Fruit fly (Drosophila melanogaster): Measurements from ENCODE around the gene Rip11.

The Rip11 gene

DNA sequence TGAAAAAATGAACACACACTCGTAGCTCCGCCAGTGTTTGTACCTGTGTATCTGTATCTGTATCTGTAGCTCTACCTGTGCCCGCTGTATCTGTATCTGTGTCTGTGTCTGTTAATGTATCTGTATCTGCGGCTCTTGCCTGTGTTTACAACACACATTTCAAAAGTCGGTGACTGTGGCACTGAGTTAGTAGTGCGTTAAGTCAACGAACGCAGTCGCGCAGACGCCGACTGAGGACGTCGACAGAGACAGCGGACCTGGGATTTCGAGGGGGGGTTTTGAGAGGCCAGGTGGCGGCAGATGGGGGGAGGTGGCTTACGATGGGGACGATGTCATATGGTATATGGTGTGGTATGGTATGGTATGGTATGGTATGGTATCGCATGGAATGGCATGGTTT is 20.8 kb upstream of the Rip11 start:
- TF ChIP-seq CTCF (optimal IDR thresholded peaks at IDR 0.05), result no peak
- no peak for TF ChIP-seq CG8478 (optimal IDR thresholded peaks at IDR 0.05)

DNA sequence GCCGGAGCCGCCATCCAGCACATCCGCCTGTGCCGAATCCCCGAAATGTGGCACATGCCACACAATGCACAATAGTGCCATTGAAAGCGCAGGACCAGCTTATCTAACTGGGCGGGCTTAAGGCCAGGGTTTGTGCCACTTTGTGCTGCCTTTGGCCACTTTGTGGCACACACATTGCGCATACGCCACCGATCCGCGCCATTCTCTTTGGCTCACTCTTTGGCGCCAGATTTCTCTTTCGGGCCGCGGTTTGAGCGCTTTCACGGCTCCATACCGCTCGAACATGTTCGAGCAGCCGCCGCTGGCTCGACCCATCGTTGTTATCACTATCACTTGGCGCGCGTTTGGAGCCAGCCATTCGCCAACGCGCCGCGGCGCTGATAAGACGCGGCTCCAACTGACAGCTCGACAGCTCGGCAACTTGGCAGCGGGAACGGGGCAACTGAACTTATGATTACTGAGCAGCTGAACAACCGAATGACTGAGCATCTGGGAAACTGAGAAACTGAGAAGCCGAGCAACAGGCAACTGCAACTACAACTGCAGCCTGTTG is 18.3 kb upstream of the Rip11 start:
- TF ChIP-seq CTCF (optimal IDR thresholded peaks at IDR 0.05) (no peak), CG8478 (optimal IDR thresholded peaks at IDR 0.05) (no peak)

DNA sequence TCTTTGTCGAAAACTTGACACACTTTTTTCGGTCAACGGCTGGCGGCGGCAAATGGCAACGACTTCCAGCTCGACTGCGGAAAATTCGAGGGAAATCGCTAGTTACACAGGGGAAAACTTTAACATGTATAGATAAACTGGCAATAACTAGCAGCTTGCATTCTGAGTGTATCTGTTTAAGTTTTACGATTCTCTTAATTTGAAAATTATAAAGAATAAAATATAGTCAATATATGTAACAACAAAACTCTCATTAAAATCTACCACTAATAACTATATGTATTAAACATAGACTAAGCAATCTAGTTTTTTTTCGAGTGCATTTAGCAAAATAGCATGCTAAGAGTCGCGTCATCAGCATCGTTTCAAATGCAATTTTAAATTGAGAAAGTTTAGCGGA is 15.9 kb upstream of the Rip11 start:
- TF ChIP-seq CTCF (optimal IDR thresholded peaks at IDR 0.05), result no peak
- no peak for TF ChIP-seq CG8478 (optimal IDR thresholded peaks at IDR 0.05)

DNA sequence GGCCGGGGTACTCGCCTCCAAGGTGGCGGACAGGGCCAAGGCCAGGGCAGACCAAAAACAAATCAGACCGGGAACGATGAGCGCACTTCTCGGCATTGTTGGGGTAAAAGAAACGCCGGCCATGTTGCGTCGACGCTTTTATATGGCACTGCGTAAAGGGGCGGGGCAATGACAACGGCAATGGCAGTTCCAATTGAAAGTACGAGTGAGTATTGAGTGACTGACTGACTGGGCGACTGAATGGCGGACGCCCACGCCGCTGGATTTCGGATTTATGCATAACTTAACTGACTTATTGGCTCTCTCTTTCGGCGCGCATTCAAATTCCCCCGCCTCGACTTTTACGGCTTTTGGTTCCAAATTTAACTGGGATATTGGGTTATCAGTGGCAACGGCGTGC is 14.6 kb upstream of the Rip11 start, which contains the start of gene CG6696:
Gene CG6696, minus strand, starts transcription at position 101 of the 400 bp plus-strand sequence.
- no peak for TF ChIP-seq CG8478 (optimal IDR thresholded peaks at IDR 0.05)
- TF ChIP-seq CTCF (optimal IDR thresholded peaks at IDR 0.05), result no peak

DNA sequence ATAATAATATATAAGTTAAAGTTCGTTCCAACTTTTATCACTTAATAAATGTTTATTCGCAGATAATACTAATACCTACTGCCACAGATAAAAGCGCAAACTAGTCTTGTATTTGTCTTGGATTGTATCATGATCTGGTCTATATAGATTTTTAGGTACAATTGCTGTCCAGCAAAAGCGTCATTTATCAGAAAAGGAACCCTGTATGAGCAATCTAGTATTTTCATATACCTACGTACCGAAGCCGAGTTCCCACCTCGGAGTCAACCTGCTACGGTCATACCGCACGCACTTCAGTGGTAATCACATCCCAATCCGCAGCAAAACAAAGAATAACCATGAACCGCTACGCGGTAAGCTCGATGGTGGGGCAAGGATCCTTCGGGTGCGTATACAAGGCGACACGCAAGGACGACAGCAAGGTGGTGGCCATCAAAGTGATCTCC is 10.1 kb upstream of the Rip11 start, which contains the start of gene fu:
Gene fu, plus strand, starts transcription at position 254 of the 446 bp plus-strand sequence.
- TF ChIP-seq CTCF (optimal IDR thresholded peaks at IDR 0.05) (no peak), CG8478 (optimal IDR thresholded peaks at IDR 0.05) (no peak)

DNA sequence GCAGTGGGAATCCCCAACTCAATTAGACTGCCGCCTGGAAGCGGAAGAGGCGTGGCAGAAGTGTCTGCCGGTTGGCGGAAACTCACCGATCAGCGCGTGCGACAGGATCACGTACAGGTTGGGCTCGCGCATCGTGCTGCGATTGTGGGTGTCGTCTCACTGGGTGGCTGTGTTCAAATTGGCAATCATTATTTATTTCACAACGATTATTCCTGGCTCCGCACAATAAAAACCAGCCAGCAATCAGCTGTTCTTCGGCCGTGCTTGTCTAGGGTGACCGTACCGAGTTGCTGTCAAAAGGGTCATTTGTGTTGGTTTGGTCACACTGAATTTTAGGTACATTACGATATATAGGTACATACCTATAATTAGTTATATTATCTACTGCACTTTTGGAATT is 9.6 kb upstream of the Rip11 start, which contains the start of gene CG6659:
Gene CG6659, minus strand, starts transcription at position 275 of the 400 bp plus-strand sequence.
- TF ChIP-seq CTCF (optimal IDR thresholded peaks at IDR 0.05), result no peak
- no peak for TF ChIP-seq CG8478 (optimal IDR thresholded peaks at IDR 0.05)

DNA sequence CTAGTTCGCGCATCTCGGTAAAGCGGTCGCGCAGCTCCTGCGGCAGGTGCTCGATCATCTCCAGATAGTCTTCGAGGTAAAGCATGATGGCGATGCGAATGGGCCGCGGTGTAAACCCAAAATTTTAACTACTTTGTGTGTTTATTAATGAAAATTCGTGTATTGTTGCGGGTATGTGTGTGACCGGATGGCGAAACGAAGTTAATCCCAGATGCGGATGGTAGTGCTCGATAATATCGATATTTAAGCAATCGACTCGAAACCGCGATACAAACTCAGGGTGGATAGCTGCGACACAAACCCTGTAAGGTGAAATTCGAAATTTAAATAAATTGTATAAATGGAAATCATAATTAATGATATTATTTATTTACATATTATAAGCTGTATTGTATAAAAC is 5.4 kb upstream of the Rip11 start, which contains the start of gene Ing3:
Gene Ing3, minus strand, starts transcription at position 213 of the 400 bp plus-strand sequence.
- TF ChIP-seq CG8478 (optimal IDR thresholded peaks at IDR 0.05) (no peak), CTCF (optimal IDR thresholded peaks at IDR 0.05) (peak in 1 of 2 experiments; percentile 4)

DNA sequence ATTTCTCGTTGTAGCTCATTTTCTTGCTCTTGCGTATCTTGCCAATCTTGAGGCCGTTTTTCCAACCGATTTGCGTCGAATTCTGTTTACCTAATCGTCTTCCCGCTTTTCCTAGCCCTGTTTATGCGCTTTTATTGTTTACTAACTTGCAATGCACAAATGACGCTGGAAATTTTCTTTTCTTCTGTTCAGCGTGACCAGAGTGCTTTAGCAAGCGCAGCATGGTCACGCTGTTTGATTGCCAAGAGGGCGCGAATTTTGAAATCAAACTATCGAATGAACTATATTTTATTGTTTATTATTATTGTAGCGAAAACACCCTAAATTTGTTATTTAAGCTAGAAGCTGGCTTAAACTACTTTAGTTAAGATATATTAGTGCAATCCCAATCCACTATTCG is 2.8 kb upstream of the Rip11 start, which contains the start of gene Hou:
Gene Hou, minus strand, starts transcription at position 193 of the 400 bp plus-strand sequence.
- no peak for TF ChIP-seq CG8478 (optimal IDR thresholded peaks at IDR 0.05)
- TF ChIP-seq CTCF (optimal IDR thresholded peaks at IDR 0.05), result no peak

DNA sequence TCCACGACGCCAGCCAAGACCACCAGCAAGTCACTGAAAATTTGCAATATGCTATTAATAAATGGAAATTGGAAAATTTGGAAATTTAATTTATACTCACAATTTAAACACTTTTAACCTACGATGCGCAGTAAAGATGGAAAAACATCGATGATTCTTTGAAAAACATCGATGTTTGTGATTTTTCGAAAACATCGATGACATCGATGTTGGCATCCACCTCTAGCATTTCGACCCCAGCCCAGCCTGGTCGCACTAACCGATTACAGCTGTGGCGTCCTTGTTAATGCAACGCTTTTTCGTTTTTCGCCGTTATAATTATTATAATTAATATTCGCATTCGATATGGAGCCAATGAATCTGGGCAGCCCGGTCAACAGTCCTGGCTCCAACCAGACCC is 513 bp upstream of the Rip11 start, which contains the start of gene Nup35:
Gene Nup35, plus strand, starts transcription at position 222 of the 400 bp plus-strand sequence.
- TF ChIP-seq CTCF (optimal IDR thresholded peaks at IDR 0.05) (no peak), CG8478 (optimal IDR thresholded peaks at IDR 0.05) (no peak)

DNA sequence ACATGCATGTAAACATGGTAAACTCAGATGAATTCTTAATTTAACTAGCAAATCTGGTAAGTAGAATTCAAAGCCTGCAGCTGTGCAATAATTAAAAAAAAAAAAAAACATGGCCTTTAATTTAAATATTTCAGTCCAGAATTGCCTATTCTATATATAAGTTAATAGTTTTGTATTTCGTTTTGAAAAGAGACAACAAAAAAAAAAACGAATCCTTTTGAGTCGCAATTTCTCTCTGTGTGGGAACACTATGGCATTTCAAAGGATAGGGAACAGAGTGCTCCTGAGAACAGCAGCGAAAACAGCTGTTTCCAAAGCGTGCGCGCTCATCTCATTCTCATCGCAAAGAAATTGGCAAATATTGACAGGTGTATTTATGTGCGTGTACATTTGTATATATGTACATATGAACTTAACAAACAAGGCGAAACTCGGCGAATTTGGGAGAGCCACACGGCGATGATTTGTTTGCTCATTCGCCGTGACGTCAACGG is 1.7 kb downstream of the Rip11 start:
- TF ChIP-seq CTCF (optimal IDR thresholded peaks at IDR 0.05), result no peak
- TF ChIP-seq CG8478 (optimal IDR thresholded peaks at IDR 0.05), result no peak

DNA sequence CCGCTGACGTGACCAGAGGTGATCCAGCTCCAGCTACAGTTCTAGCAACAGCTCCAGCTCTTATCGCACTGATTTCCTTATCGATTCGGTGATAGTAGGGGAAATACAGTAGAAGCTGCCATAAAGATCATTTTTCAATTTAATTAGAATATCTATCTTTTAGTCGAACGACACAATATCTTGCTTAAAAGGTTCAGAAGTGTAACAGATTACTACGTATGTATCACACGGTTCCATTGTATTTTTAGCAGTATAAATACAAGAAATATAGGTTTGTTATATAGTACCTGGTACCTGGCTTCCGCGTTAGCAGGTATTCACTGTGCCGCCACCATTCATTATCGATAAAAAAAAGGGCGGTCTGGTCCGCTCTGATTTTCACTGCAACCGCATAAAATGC is 2.6 kb downstream of the Rip11 start:
- TF ChIP-seq CTCF (optimal IDR thresholded peaks at IDR 0.05) (no peak), CG8478 (optimal IDR thresholded peaks at IDR 0.05) (no peak)

DNA sequence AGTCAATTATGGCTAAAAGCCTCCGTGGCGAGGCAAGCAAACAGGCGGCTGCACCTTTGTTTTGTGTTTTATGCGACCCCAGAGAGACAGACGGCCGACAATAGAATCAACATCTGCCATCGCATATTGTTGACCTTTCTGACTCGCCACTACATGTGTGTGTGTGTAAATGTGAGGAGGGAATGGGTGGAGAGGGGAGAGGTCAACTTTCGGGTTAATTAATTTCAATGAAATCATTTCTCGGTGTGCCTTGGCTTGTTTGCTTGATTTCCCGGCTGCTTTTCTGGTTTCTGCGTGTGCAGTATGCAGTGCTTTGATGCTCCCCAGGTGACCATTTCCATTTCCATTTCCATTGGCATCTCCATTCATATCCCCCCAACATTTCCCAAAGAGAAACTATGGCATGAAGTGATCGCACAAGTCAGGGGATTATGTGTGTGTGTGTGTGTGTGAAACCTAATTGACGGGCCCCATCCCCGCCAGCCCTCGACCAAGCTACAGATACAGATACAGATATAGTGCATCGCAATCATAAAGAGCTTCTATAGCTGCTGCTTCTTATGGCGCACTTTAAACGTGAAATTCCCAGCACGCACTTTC is 4.3 kb downstream of the Rip11 start:
- TF ChIP-seq CTCF (optimal IDR thresholded peaks at IDR 0.05) (no peak), CG8478 (optimal IDR thresholded peaks at IDR 0.05) (no peak)

DNA sequence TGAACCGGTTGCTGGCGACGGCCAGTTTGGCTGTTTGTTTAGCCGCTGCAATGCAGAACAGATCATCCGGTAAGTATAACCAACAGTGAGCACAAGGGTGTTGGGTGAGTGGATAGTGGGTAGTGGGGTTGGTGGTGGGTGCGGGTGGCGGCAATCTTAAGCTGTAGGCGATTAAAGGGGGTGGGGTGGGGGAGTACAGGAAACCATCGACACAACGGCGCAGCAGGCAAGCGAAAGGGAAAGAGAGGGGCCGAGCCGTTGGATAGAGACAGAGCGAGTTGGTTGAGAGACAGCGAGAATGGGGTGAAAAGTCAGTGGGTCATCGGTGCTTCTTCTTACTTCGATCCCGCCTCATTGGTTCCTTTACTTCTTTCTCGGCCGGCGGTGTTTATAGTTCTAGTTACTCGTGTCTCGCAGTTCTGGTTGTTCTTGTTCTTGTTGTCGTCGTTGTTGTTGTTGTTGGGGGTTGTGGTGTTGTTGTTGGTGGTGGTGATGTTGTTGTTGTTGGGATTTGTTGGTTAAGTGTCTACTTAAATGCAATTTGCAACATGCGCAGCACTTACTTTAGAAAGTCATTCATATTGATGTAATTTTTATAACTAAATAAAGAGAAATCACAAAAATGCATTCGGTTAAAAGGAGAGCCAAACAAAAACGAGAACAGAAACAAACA is 11.0 kb downstream of the Rip11 start:
- TF ChIP-seq CG8478 (optimal IDR thresholded peaks at IDR 0.05) (no peak), CTCF (optimal IDR thresholded peaks at IDR 0.05) (no peak)

DNA sequence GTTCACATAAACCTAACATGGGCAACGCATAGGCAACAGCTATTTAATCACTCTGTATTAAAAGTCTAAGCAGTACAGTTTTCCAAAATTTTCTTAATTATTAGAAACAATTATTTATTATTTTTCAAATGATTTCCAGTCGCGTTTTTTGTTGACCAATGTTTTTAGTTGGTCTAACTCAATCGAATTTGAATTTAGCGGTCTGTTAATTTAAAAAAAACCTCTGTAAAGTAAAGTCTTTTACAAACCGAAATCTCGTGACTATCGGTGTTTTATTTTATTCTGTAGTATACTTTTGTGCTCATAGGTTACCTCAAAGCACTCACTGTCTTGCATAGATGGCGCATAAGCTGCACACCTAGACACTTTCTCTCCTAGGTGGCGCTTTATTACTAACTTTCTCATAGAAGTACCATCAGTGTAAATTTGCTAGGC is 12.3 kb downstream of the Rip11 start:
- TF ChIP-seq CG8478 (optimal IDR thresholded peaks at IDR 0.05) (no peak), CTCF (optimal IDR thresholded peaks at IDR 0.05) (peak; percentile 94 to 97)

DNA sequence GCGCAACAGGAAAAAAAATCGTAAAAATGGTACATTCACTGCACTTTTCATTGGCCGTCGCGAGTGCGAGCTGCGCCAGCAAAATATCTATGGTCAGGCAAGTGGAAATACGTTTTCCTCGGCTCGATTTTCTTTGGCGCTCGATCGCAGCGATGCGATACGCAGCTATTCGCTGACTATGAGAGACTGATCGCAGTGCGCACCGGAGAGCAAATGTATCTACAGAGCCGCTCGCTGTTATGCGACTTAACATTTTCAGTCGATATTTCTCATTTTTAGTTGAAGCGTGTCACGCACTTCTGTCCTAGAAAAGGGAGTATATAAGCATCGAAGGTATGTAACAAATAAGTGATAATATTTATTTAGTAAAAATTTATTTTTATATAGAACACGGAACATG is 12.7 kb downstream of the Rip11 start, which contains the start of gene wgn:
Gene wgn, minus strand, starts transcription at position 193 of the 400 bp plus-strand sequence.
- TF ChIP-seq CG8478 (optimal IDR thresholded peaks at IDR 0.05) (no peak), CTCF (optimal IDR thresholded peaks at IDR 0.05) (no peak)
